Worm (Caenorhabditis elegans) whole organism, early embryonic: ENCODE data around the gene cdh-9.

Experiments
- B0310.2 ChIP-seq: sonication (generic microtip); optimal IDR thresholded peaks from 2 replicates; lab custom pipeline; 2016; ENCODE audit warnings: mild to moderate bottlenecking, missing genetic modification characterization, missing compliant biosample characterization
- F13C5.2 ChIP-seq: sonication (generic microtip); optimal IDR thresholded peaks from 2 replicates; lab custom pipeline; 2017; ENCODE audit warnings: mild to moderate bottlenecking, missing genetic modification characterization, inconsistent platforms, missing compliant biosample characterization
- aly-1 ChIP-seq: sonication (generic microtip); optimal IDR thresholded peaks from 2 replicates; lab custom pipeline; 2016; ENCODE audit warnings: missing genetic modification characterization, missing compliant biosample characterization
- ama-1 ChIP-seq: fragments of 150-350 bp; optimal IDR thresholded peaks from 2 replicates; lab custom pipeline; 2014
- ceh-13 ChIP-seq: fragments of 200-800 bp; sonication (Bioruptor generic); optimal IDR thresholded peaks from 2 replicates; lab custom pipeline; 2018; ENCODE audit warnings: mild to moderate bottlenecking, missing genetic modification characterization, missing compliant biosample characterization
- ceh-36 ChIP-seq: sonication (generic microtip); optimal IDR thresholded peaks from 2 replicates; lab custom pipeline; 2016; ENCODE audit warnings: missing genetic modification characterization, inconsistent platforms, missing compliant biosample characterization
- ets-7 ChIP-seq: sonication (generic microtip); optimal IDR thresholded peaks from 2 replicates; lab custom pipeline; 2016; ENCODE audit warnings: missing genotype, missing genetic modification characterization, missing compliant biosample characterization
- flt-1 ChIP-seq: fragments of 200-800 bp; sonication (Bioruptor generic); IDR thresholded peaks from 2 replicates; pipeline ENCODE4 v1.3.6; 2022; ENCODE audit warnings: missing genetic modification characterization, missing compliant biosample characterization
- hmbx-1 ChIP-seq: sonication (generic microtip); optimal IDR thresholded peaks from 2 replicates; lab custom pipeline; 2016; ENCODE audit warnings: mild to moderate bottlenecking, missing genetic modification characterization, missing compliant biosample characterization
- hmg-4 ChIP-seq: fragments of 200-800 bp; sonication (Bioruptor generic); optimal IDR thresholded peaks from 2 replicates; lab custom pipeline; 2018; ENCODE audit warnings: mild to moderate bottlenecking, missing genetic modification characterization, missing compliant biosample characterization
- hnd-1 ChIP-seq: sonication (generic microtip); optimal IDR thresholded peaks from 2 replicates; lab custom pipeline; 2016; ENCODE audit warnings: missing genetic modification characterization, missing compliant biosample characterization
- pes-1 ChIP-seq: fragments of 200-800 bp; sonication (Bioruptor generic); IDR thresholded peaks from 2 replicates; pipeline ENCODE4 v1.3.6; 2022; ENCODE audit warnings: missing genetic modification reagents, missing genetic modification characterization, missing compliant biosample characterization
- scrt-1 ChIP-seq: fragments of 200-800 bp; sonication (Bioruptor generic); IDR thresholded peaks from 2 replicates; pipeline ENCODE4 v1.3.6; 2022; ENCODE audit warnings: missing genetic modification characterization, missing compliant biosample characterization
- sea-1 ChIP-seq: fragments of 200-800 bp; sonication (Bioruptor generic); conservative IDR thresholded peaks from 2 replicates; pipeline ENCODE4 v1.3.6; 2022; ENCODE audit warnings: missing genetic modification characterization, missing compliant biosample characterization
- tbx-11 ChIP-seq: fragments of 200-800 bp; sonication (Bioruptor generic); IDR thresholded peaks from 2 replicates; pipeline ENCODE4 v1.3.6; 2022; ENCODE audit warnings: missing genetic modification characterization, missing compliant biosample characterization
- tbx-37 ChIP-seq: fragments of 200-800 bp; sonication (Bioruptor generic); conservative IDR thresholded peaks from 2 replicates; pipeline ENCODE4 v1.3.6; 2022; ENCODE audit warnings: missing genetic modification reagents, missing genetic modification characterization, missing compliant biosample characterization
- tra-4 ChIP-seq: sonication (generic microtip); optimal IDR thresholded peaks from 2 replicates; lab custom pipeline; 2017; ENCODE audit warnings: missing genetic modification characterization, missing compliant biosample characterization

The cdh-9 gene

ce11 chrX:16594931-16595330 lies at the start of gene cdh-9:
Gene cdh-9, plus strand, starts transcription at chrX:16595231.
- TF ChIP-seq scrt-1 (GFP tag; lab: Robert Waterston, UW) (no peak), tbx-37 (GFP tag; lab: Robert Waterston, UW) (no peak), pes-1 (GFP tag; lab: Robert Waterston, UW) (no peak), ceh-36 (tag; lab: Kevin White, UChicago) (no peak), flt-1 (GFP tag; lab: Robert Waterston, UW) (no peak), ets-7 (tag; lab: Kevin White, UChicago) (no peak), ama-1 (lab: Kevin White, UChicago) (no peak), aly-1 (no peak), hmg-4 (GFP tag; lab: Kevin White, UChicago) (no peak), F13C5.2 (tag; lab: Kevin White, UChicago) (no peak), sea-1 (no peak), hnd-1 (tag; lab: Kevin White, UChicago) (no peak), ceh-13 (GFP tag; lab: Kevin White, UChicago) (no peak), hmbx-1 (no peak), B0310.2 (tag; lab: Kevin White, UChicago) (no peak), tra-4 (tag; lab: Kevin White, UChicago) (no peak), tbx-11 (GFP tag; lab: Robert Waterston, UW) (no peak)

ce11 chrX:16545641-16546040 lies 49.4 kb upstream of the cdh-9 start:
- TF ChIP-seq ceh-36 (tag; lab: Kevin White, UChicago) (no peak), tbx-37 (GFP tag; lab: Robert Waterston, UW) (no peak), ama-1 (lab: Kevin White, UChicago) (no peak), F13C5.2 (tag; lab: Kevin White, UChicago) (no peak), hmbx-1 (no peak), aly-1 (no peak), B0310.2 (tag; lab: Kevin White, UChicago) (no peak), hmg-4 (GFP tag; lab: Kevin White, UChicago) (no peak), pes-1 (GFP tag; lab: Robert Waterston, UW) (no peak)

- no peak for TF ChIP-seq sea-1
- TF ChIP-seq ets-7 (tag; lab: Kevin White, UChicago) = no peak
- no peak for TF ChIP-seq tra-4 (tag; lab: Kevin White, UChicago)
- TF ChIP-seq tbx-37 (GFP tag; lab: Robert Waterston, UW) = no peak
- no peak for TF ChIP-seq hmbx-1
Measured at ce11 chrX:16546135-16546534, 48.9 kb upstream of the cdh-9 start.

- TF ChIP-seq tra-4 (tag; lab: Kevin White, UChicago) (no peak), flt-1 (GFP tag; lab: Robert Waterston, UW) (no peak), ceh-13 (GFP tag; lab: Kevin White, UChicago) (no peak), ceh-36 (tag; lab: Kevin White, UChicago) (no peak), pes-1 (GFP tag; lab: Robert Waterston, UW) (no peak), F13C5.2 (tag; lab: Kevin White, UChicago) (no peak), scrt-1 (GFP tag; lab: Robert Waterston, UW) (no peak), ets-7 (tag; lab: Kevin White, UChicago) (no peak), B0310.2 (tag; lab: Kevin White, UChicago) (no peak), tbx-37 (GFP tag; lab: Robert Waterston, UW) (no peak), hmbx-1 (no peak), hnd-1 (tag; lab: Kevin White, UChicago) (no peak), hmg-4 (GFP tag; lab: Kevin White, UChicago) (no peak), ama-1 (lab: Kevin White, UChicago) (no peak), sea-1 (no peak), tbx-11 (GFP tag; lab: Robert Waterston, UW) (no peak), aly-1 (no peak)
Measured at ce11 chrX:16548290-16548689, 46.7 kb upstream of the cdh-9 start.

- TF ChIP-seq hnd-1 (tag; lab: Kevin White, UChicago) (no peak), F13C5.2 (tag; lab: Kevin White, UChicago) (no peak), ama-1 (lab: Kevin White, UChicago) (no peak), flt-1 (GFP tag; lab: Robert Waterston, UW) (no peak), ets-7 (tag; lab: Kevin White, UChicago) (no peak), tbx-11 (GFP tag; lab: Robert Waterston, UW) (no peak), ceh-13 (GFP tag; lab: Kevin White, UChicago) (no peak), scrt-1 (GFP tag; lab: Robert Waterston, UW) (no peak), hmg-4 (GFP tag; lab: Kevin White, UChicago) (no peak), sea-1 (no peak), ceh-36 (tag; lab: Kevin White, UChicago) (no peak), aly-1 (no peak), hmbx-1 (no peak), tbx-37 (GFP tag; lab: Robert Waterston, UW) (no peak), pes-1 (GFP tag; lab: Robert Waterston, UW) (no peak), B0310.2 (tag; lab: Kevin White, UChicago) (no peak), tra-4 (tag; lab: Kevin White, UChicago) (no peak)
Measured at ce11 chrX:16550551-16550950, 44.5 kb upstream of the cdh-9 start.

ce11 chrX:16551318-16551717 lies 43.7 kb upstream of the cdh-9 start:
- TF ChIP-seq sea-1 (0 out of 2 replicates have a peak, but pooled peaks have one; percentile 65), F13C5.2 (tag; lab: Kevin White, UChicago) (no peak), hmbx-1 (peak; percentile 5), ceh-36 (tag; lab: Kevin White, UChicago) (peak; percentile 24), scrt-1 (GFP tag; lab: Robert Waterston, UW) (peak; percentile 77), tbx-11 (GFP tag; lab: Robert Waterston, UW) (0 out of 2 replicates have a peak, but pooled peaks have one; percentile 14), ama-1 (lab: Kevin White, UChicago) (no peak), pes-1 (GFP tag; lab: Robert Waterston, UW) (no peak; the same call in none of the 2 replicates), tbx-37 (GFP tag; lab: Robert Waterston, UW) (peak; percentile 30; the same call in 1 of the 2 replicates), B0310.2 (tag; lab: Kevin White, UChicago) (no peak), hnd-1 (tag; lab: Kevin White, UChicago) (no peak), flt-1 (GFP tag; lab: Robert Waterston, UW) (peak; percentile 61), hmg-4 (GFP tag; lab: Kevin White, UChicago) (peak; percentile 26)
